Fruit fly (Drosophila melanogaster) whole organism, embryonic: ENCODE results near the gene ArgRS-m.

Experiments
- Asciz ChIP-seq: fragments of 200-800 bp; sonication (Bioruptor generic); optimal IDR thresholded peaks from 2 replicates; lab custom pipeline; 2017; ENCODE audit warnings: missing biosample characterization, mild to moderate bottlenecking, missing genetic modification characterization, missing genetic modification reagents
- Atf3 ChIP-seq: fragments of 200-800 bp; sonication (Bioruptor generic); optimal IDR thresholded peaks from 3 replicates; lab custom pipeline; 2016; ENCODE audit warnings: missing biosample characterization, missing genetic modification characterization
- CG1024 ChIP-seq: fragments of 200-800 bp; sonication (Bioruptor generic); IDR thresholded peaks from 2 replicates; pipeline ENCODE4 v1.3.6; 2022; ENCODE audit warnings: missing biosample characterization, missing genetic modification characterization
- CG10654 ChIP-seq: fragments of 200-800 bp; sonication (Bioruptor generic); optimal IDR thresholded peaks from 2 replicates; lab custom pipeline; 2016; ENCODE audit warnings: missing biosample characterization, missing genetic modification characterization
- CG12155 ChIP-seq: fragments of 200-800 bp; sonication (Bioruptor generic); optimal IDR thresholded peaks from 3 replicates; lab custom pipeline; 2016; ENCODE audit warnings: missing biosample characterization, missing genetic modification characterization
- CG12744 ChIP-seq: fragments of 200-800 bp; sonication (Bioruptor generic); optimal IDR thresholded peaks from 2 replicates; lab custom pipeline; 2016; ENCODE audit warnings: missing biosample characterization, missing genetic modification characterization
- CG13624 ChIP-seq: fragments of 200-800 bp; sonication (Bioruptor generic); optimal IDR thresholded peaks from 2 replicates; lab custom pipeline; 2016; ENCODE audit warnings: missing biosample characterization, missing genetic modification characterization
- CG15696 ChIP-seq: fragments of 200-800 bp; sonication (Bioruptor generic); optimal IDR thresholded peaks from 2 replicates; lab custom pipeline; 2019; ENCODE audit warnings: missing biosample characterization, mild to moderate bottlenecking, missing genetic modification characterization, moderate library complexity
- CG17328 ChIP-seq: fragments of 200-800 bp; sonication (Bioruptor generic); IDR thresholded peaks from 2 replicates; pipeline ENCODE4 v1.3.6; 2022; ENCODE audit warnings: missing biosample characterization, missing genetic modification characterization
- CG1792 ChIP-seq: fragments of 200-800 bp; sonication (Bioruptor generic); optimal IDR thresholded peaks from 2 replicates; lab custom pipeline; 2016; ENCODE audit warnings: missing biosample characterization, missing genetic modification characterization
- CG18011 ChIP-seq: fragments of 200-800 bp; sonication (Bioruptor generic); optimal IDR thresholded peaks from 2 replicates; lab custom pipeline; 2017; ENCODE audit warnings: missing biosample characterization, missing genetic modification characterization, mild to moderate bottlenecking, moderate library complexity, missing genotype
- CG2120 ChIP-seq: fragments of 200-800 bp; sonication (Bioruptor generic); optimal IDR thresholded peaks from 3 replicates; lab custom pipeline; 2016; ENCODE audit warnings: missing biosample characterization, missing genetic modification characterization
- CG2712 ChIP-seq: fragments of 200-800 bp; optimal IDR thresholded peaks from 3 replicates; lab custom pipeline; 2019; ENCODE audit warnings: missing biosample characterization, mild to moderate bottlenecking, missing genetic modification characterization, moderate library complexity
- CG30431 ChIP-seq: fragments of 200-800 bp; sonication (Bioruptor generic); optimal IDR thresholded peaks from 2 replicates; lab custom pipeline; 2017; ENCODE audit warnings: missing biosample characterization, missing genetic modification characterization
- CG31441 ChIP-seq: fragments of 200-800 bp; sonication (Bioruptor generic); IDR thresholded peaks from 2 replicates; pipeline ENCODE4 v1.3.6; 2022; ENCODE audit warnings: missing biosample characterization, missing genetic modification characterization
- CG42726 ChIP-seq: fragments of 200-800 bp; sonication (Bioruptor generic); IDR thresholded peaks from 2 replicates; pipeline ENCODE4 v1.3.6; 2022; ENCODE audit warnings: missing biosample characterization, missing genetic modification characterization; ENCODE audit not compliant: partially characterized antibody
- CG5245 ChIP-seq: fragments of 200-800 bp; sonication (Bioruptor generic); optimal IDR thresholded peaks from 3 replicates; lab custom pipeline; 2016; ENCODE audit warnings: missing biosample characterization, missing genetic modification characterization
- CG6175 ChIP-seq: fragments of 200-800 bp; sonication (Bioruptor generic); IDR thresholded peaks from 3 replicates; pipeline ENCODE4 v1.3.6; 2022; ENCODE audit warnings: missing biosample characterization, missing genetic modification characterization
- CG6683 ChIP-seq: fragments of 200-800 bp; sonication (Bioruptor generic); optimal IDR thresholded peaks from 2 replicates; lab custom pipeline; 2017; ENCODE audit warnings: missing biosample characterization, mild to moderate bottlenecking, missing genetic modification characterization, missing genetic modification reagents
- CG7271 ChIP-seq: fragments of 200-800 bp; sonication (Bioruptor generic); optimal IDR thresholded peaks from 2 replicates; lab custom pipeline; 2018; ENCODE audit warnings: missing biosample characterization, mild to moderate bottlenecking, missing genetic modification characterization, moderate library complexity
- CG8089 ChIP-seq: fragments of 200-800 bp; sonication (Bioruptor generic); optimal IDR thresholded peaks from 3 replicates; lab custom pipeline; 2016; ENCODE audit warnings: missing biosample characterization, missing genetic modification characterization
- CG8290 ChIP-seq, 3 experiments: fragments of 200-800 bp; sonication (Bioruptor generic); optimal IDR thresholded peaks; 2 replicates each; lab custom pipeline; 2016 to 2019; ENCODE audit warnings: missing biosample characterization in 3 of 3, missing genetic modification characterization in 3 of 3, mild to moderate bottlenecking in 2 of 3, moderate library complexity in 1 of 3
- Camta ChIP-seq: fragments of 200-800 bp; sonication (Bioruptor generic); optimal IDR thresholded peaks from 2 replicates; lab custom pipeline; 2016; ENCODE audit warnings: missing biosample characterization, missing genetic modification characterization
- D19B ChIP-seq: fragments of 200-800 bp; sonication (Bioruptor generic); optimal IDR thresholded peaks from 2 replicates; lab custom pipeline; 2017; ENCODE audit warnings: missing biosample characterization, mild to moderate bottlenecking, missing genetic modification characterization
- Dek ChIP-seq: fragments of 200-800 bp; sonication (Bioruptor generic); optimal IDR thresholded peaks from 3 replicates; lab custom pipeline; 2019; ENCODE audit warnings: missing biosample characterization, mild to moderate bottlenecking, missing genetic modification characterization, moderate library complexity
- Dfd ChIP-seq, 2 experiments: fragments of >200 bp; optimal IDR thresholded peaks; 2 replicates each; lab custom pipeline; 2017; ENCODE audit warnings: missing biosample characterization in 2 of 2, missing genetic modification characterization in 2 of 2
- Dref ChIP-seq: fragments of 200-800 bp; sonication (Bioruptor generic); IDR thresholded peaks from 2 replicates; pipeline ENCODE4 v1.3.6; 2022; ENCODE audit warnings: missing biosample characterization, missing genetic modification characterization
- Elba2 ChIP-seq: fragments of 200-800 bp; sonication (Bioruptor generic); optimal IDR thresholded peaks from 3 replicates; lab custom pipeline; 2016; ENCODE audit warnings: missing biosample characterization, missing genetic modification characterization
- Fer2 ChIP-seq: fragments of 200-800 bp; sonication (Bioruptor generic); optimal IDR thresholded peaks from 2 replicates; lab custom pipeline; 2018; ENCODE audit warnings: missing biosample characterization, mild to moderate bottlenecking, missing genetic modification characterization, moderate library complexity
- Hey ChIP-seq: fragments of 200-800 bp; sonication (Bioruptor generic); optimal IDR thresholded peaks from 3 replicates; lab custom pipeline; 2018; ENCODE audit warnings: missing biosample characterization, mild to moderate bottlenecking, missing genetic modification characterization
- Myb ChIP-seq: fragments of 200-800 bp; sonication (Bioruptor generic); optimal IDR thresholded peaks from 2 replicates; lab custom pipeline; 2016; ENCODE audit warnings: missing biosample characterization, missing genetic modification characterization
- NfI ChIP-seq: fragments of 200-800 bp; sonication (Bioruptor generic); optimal IDR thresholded peaks from 3 replicates; lab custom pipeline; 2018; ENCODE audit warnings: missing biosample characterization, mild to moderate bottlenecking, missing genetic modification characterization, moderate library complexity
- Ssrp ChIP-seq: fragments of 200-800 bp; sonication (Bioruptor generic); optimal IDR thresholded peaks from 2 replicates; lab custom pipeline; 2018; ENCODE audit warnings: missing biosample characterization, mild to moderate bottlenecking, missing genetic modification characterization, moderate library complexity
- Vsx1 ChIP-seq: fragments of 200-800 bp; sonication (Bioruptor generic); optimal IDR thresholded peaks from 2 replicates; lab custom pipeline; 2017; ENCODE audit warnings: missing biosample characterization, mild to moderate bottlenecking, missing genetic modification characterization, missing genetic modification reagents
- Xbp1 ChIP-seq: fragments of 200-800 bp; sonication (Bioruptor generic); optimal IDR thresholded peaks from 3 replicates; lab custom pipeline; 2016; ENCODE audit warnings: missing biosample characterization, mild to moderate bottlenecking, missing genetic modification characterization
- az2 ChIP-seq: fragments of 200-800 bp; sonication (Bioruptor generic); optimal IDR thresholded peaks from 3 replicates; lab custom pipeline; 2016; ENCODE audit warnings: missing biosample characterization, missing genetic modification characterization
- chif ChIP-seq, 2 experiments: fragments of 200-800 bp; sonication (Bioruptor generic); optimal IDR thresholded peaks; 3 replicates each; lab custom pipeline; 2016; ENCODE audit warnings: missing biosample characterization in 2 of 2, missing genetic modification characterization in 2 of 2
- chn ChIP-seq: fragments of 200-800 bp; sonication (Bioruptor generic); optimal IDR thresholded peaks from 2 replicates; lab custom pipeline; 2016; ENCODE audit warnings: missing biosample characterization, missing genetic modification characterization
- ci ChIP-seq: fragments of 200-800 bp; sonication (Bioruptor generic); IDR thresholded peaks from 3 replicates; pipeline ENCODE4 v1.3.6; 2022; ENCODE audit warnings: missing biosample characterization, missing genetic modification characterization
- ewg ChIP-seq: fragments of 200-800 bp; sonication (Bioruptor generic); optimal IDR thresholded peaks from 3 replicates; lab custom pipeline; 2017; ENCODE audit warnings: mild to moderate bottlenecking, missing biosample characterization, missing genetic modification reagents, missing genetic modification characterization
- gfzf ChIP-seq: fragments of 200-800 bp; sonication (Bioruptor generic); optimal IDR thresholded peaks from 2 replicates; lab custom pipeline; 2016; ENCODE audit warnings: missing biosample characterization, mild to moderate bottlenecking, missing genetic modification characterization, moderate library complexity
- gsb ChIP-seq: fragments of 200-800 bp; sonication (Bioruptor generic); IDR thresholded peaks from 2 replicates; pipeline ENCODE4 v1.3.6; 2022; ENCODE audit warnings: missing biosample characterization, missing genetic modification characterization
- knrl ChIP-seq: fragments of 200-800 bp; sonication (Bioruptor generic); IDR thresholded peaks from 3 replicates; pipeline ENCODE4 v1.3.6; 2022; ENCODE audit warnings: missing biosample characterization, missing genetic modification characterization; ENCODE audit not compliant: partially characterized antibody
- mam ChIP-seq: fragments of 200-800 bp; sonication (Bioruptor generic); optimal IDR thresholded peaks from 3 replicates; lab custom pipeline; 2016; ENCODE audit warnings: missing biosample characterization, missing genetic modification characterization
- mirr ChIP-seq: fragments of 200-800 bp; sonication (Bioruptor generic); optimal IDR thresholded peaks from 3 replicates; lab custom pipeline; 2018; ENCODE audit warnings: missing biosample characterization, mild to moderate bottlenecking, missing genetic modification characterization
- p53 ChIP-seq: fragments of 200-800 bp; sonication (Bioruptor generic); optimal IDR thresholded peaks from 2 replicates; lab custom pipeline; 2016; ENCODE audit warnings: missing biosample characterization, missing genetic modification characterization
- sima ChIP-seq: fragments of 200-800 bp; sonication (Bioruptor generic); optimal IDR thresholded peaks from 2 replicates; lab custom pipeline; 2016; ENCODE audit warnings: missing biosample characterization, missing genetic modification characterization
- tin ChIP-seq: fragments of 200-800 bp; sonication (Bioruptor generic); optimal IDR thresholded peaks from 3 replicates; lab custom pipeline; 2016; ENCODE audit warnings: missing biosample characterization, missing genetic modification characterization
- tna ChIP-seq: fragments of 200-800 bp; sonication (Bioruptor generic); IDR thresholded peaks from 2 replicates; pipeline ENCODE4 v1.3.6; 2022; ENCODE audit warnings: missing biosample characterization, missing genetic modification characterization; ENCODE audit not compliant: partially characterized antibody
- vnd ChIP-seq: fragments of 200-800 bp; sonication (Bioruptor generic); IDR thresholded peaks from 3 replicates; pipeline ENCODE4 v1.3.6; 2022; ENCODE audit warnings: missing biosample characterization, missing genetic modification characterization; ENCODE audit not compliant: partially characterized antibody
- wdn ChIP-seq: fragments of 200-800 bp; sonication (Bioruptor generic); IDR thresholded peaks from 2 replicates; pipeline ENCODE4 v1.3.6; 2022; ENCODE audit warnings: missing biosample characterization, missing genetic modification characterization

The ArgRS-m gene

DNA sequence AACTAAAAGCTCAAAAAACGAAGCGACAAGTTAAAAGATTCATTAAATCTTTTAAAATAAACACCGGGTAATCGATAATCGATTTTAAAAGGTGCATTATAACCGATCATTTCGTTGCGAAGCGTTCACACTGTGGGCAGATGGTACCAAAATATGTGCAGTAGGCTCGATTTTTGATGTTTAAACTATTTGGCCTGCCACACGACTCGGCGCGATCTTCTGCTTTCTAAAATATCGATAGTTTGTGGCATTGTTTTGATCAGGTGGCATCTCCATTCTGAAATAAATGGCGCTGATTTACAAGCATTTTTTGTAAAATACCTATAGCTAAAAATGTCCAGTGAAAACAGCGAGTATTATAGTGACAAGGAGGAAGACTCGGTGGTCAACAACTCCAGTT is 33.4 kb downstream of the ArgRS-m start, which contains the start of the genes CG10445 and lds (continued):
- no peak for TF ChIP-seq CG30431
- no peak for TF ChIP-seq Ssrp (tag; lab: Kevin White, UChicago)
- no peak for TF ChIP-seq CG12744
- no peak for TF ChIP-seq Asciz (GFP tag; lab: Kevin White, UChicago)
- peak; percentile 23 for TF ChIP-seq CG2120
- TF ChIP-seq mirr (GFP tag; lab: Kevin White, UChicago): no peak
- TF ChIP-seq CG8290 (GFP tag; optimal IDR thresholded peaks at IDR 0.05; lab: Kevin White, UChicago): no peak
- no peak for TF ChIP-seq CG8290 (tag; optimal IDR thresholded peaks at IDR 0.05; lab: Kevin White, UChicago)
- no peak for TF ChIP-seq wdn
- no peak for TF ChIP-seq CG2712 (tag; lab: Kevin White, UChicago)
- no peak for TF ChIP-seq Hey (tag; lab: Kevin White, UChicago)
- no peak for TF ChIP-seq CG5245 (GFP tag; lab: Kevin White, UChicago)
- no peak for TF ChIP-seq CG13624 (GFP tag; lab: Kevin White, UChicago)
- no peak for TF ChIP-seq az2 (GFP tag; lab: Kevin White, UChicago)
- TF ChIP-seq CG42726: peak; percentile 32; the same call in 1 of the 2 replicates
- TF ChIP-seq Xbp1: peak; percentile 32
- TF ChIP-seq p53 (GFP tag; lab: Kevin White, UChicago): no peak
- TF ChIP-seq Dfd (GFP tag; optimal IDR thresholded peaks at IDR 0.05; lab: Kevin White, UChicago): no peak
- TF ChIP-seq gsb (GFP tag; lab: Robert Waterston, UW): no peak
- TF ChIP-seq Vsx1 (GFP tag; lab: Kevin White, UChicago): no peak
- TF ChIP-seq mam (GFP tag; lab: Kevin White, UChicago): peak; percentile 48
- TF ChIP-seq Dek: no peak
- peak; percentile 11 for TF ChIP-seq chn
- TF ChIP-seq CG1024: no peak
- no peak for TF ChIP-seq CG12155 (GFP tag; lab: Kevin White, UChicago)
- TF ChIP-seq CG10654 (GFP tag; lab: Kevin White, UChicago): no peak
- no peak; the same call in 2 of the 3 replicates for TF ChIP-seq ci (GFP tag; lab: Robert Waterston, UW)
- TF ChIP-seq vnd (GFP tag; lab: Robert Waterston, UW): peak; percentile 87
- TF ChIP-seq CG15696 (tag; lab: Kevin White, UChicago): no peak
- peak; percentile 89 for TF ChIP-seq knrl (GFP tag; lab: Robert Waterston, UW)
- no peak for TF ChIP-seq CG7271
- TF ChIP-seq Elba2 (GFP tag; lab: Kevin White, UChicago): peak; percentile 22
- TF ChIP-seq Dref (GFP tag; lab: Robert Waterston, UW): peak; percentile 92
- TF ChIP-seq CG17328 (GFP tag; lab: Robert Waterston, UW): no peak
- peak; percentile 48 for TF ChIP-seq gfzf (GFP tag; lab: Kevin White, UChicago)
- TF ChIP-seq Fer2: no peak
- no peak for TF ChIP-seq CG1792
- no peak for TF ChIP-seq CG6683 (GFP tag; lab: Kevin White, UChicago)
- no peak for TF ChIP-seq NfI (GFP tag; lab: Kevin White, UChicago)
- TF ChIP-seq tna (GFP tag; lab: Robert Waterston, UW): peak; percentile 89
- peak; percentile 72; the same call in 1 of the 3 replicates for TF ChIP-seq CG6175
- TF ChIP-seq CG8089 (GFP tag; lab: Kevin White, UChicago): no peak
- TF ChIP-seq Atf3 (GFP tag; lab: Kevin White, UChicago): no peak
- TF ChIP-seq D19B (GFP tag; lab: Kevin White, UChicago): no peak
- TF ChIP-seq CG18011: no peak
- peak; percentile 13 for TF ChIP-seq tin (GFP tag; lab: Kevin White, UChicago)
- no peak for TF ChIP-seq ewg
- TF ChIP-seq chif (GFP tag; optimal IDR thresholded peaks at IDR 0.05; lab: Kevin White, UChicago): peak in 1 of 2 experiments; percentile 4
- peak; percentile 4 for TF ChIP-seq Camta (GFP tag; lab: Kevin White, UChicago)
- peak; percentile 72 for TF ChIP-seq Myb (GFP tag; lab: Kevin White, UChicago)
- no peak for TF ChIP-seq sima (GFP tag; lab: Kevin White, UChicago)
- TF ChIP-seq CG31441 (GFP tag; lab: Robert Waterston, UW): no peak
